Worm (Caenorhabditis elegans) whole organism, early embryonic: ENCODE data around the gene nhr-132.

ENCODE experiments used
- B0310.2 ChIP-seq: sonication (generic microtip); optimal IDR thresholded peaks from 2 replicates; lab custom pipeline; 2016; ENCODE audit warnings: mild to moderate bottlenecking, missing genetic modification characterization, missing compliant biosample characterization
- F13C5.2 ChIP-seq: sonication (generic microtip); optimal IDR thresholded peaks from 2 replicates; lab custom pipeline; 2017; ENCODE audit warnings: mild to moderate bottlenecking, missing genetic modification characterization, inconsistent platforms, missing compliant biosample characterization
- aly-1 ChIP-seq: sonication (generic microtip); optimal IDR thresholded peaks from 2 replicates; lab custom pipeline; 2016; ENCODE audit warnings: missing genetic modification characterization, missing compliant biosample characterization
- ama-1 ChIP-seq: fragments of 150-350 bp; optimal IDR thresholded peaks from 2 replicates; lab custom pipeline; 2014
- ceh-13 ChIP-seq: fragments of 200-800 bp; sonication (Bioruptor generic); optimal IDR thresholded peaks from 2 replicates; lab custom pipeline; 2018; ENCODE audit warnings: mild to moderate bottlenecking, missing genetic modification characterization, missing compliant biosample characterization
- ceh-36 ChIP-seq: sonication (generic microtip); optimal IDR thresholded peaks from 2 replicates; lab custom pipeline; 2016; ENCODE audit warnings: missing genetic modification characterization, inconsistent platforms, missing compliant biosample characterization
- ets-7 ChIP-seq: sonication (generic microtip); optimal IDR thresholded peaks from 2 replicates; lab custom pipeline; 2016; ENCODE audit warnings: missing genotype, missing genetic modification characterization, missing compliant biosample characterization
- flt-1 ChIP-seq: fragments of 200-800 bp; sonication (Bioruptor generic); IDR thresholded peaks from 2 replicates; pipeline ENCODE4 v1.3.6; 2022; ENCODE audit warnings: missing genetic modification characterization, missing compliant biosample characterization
- hmbx-1 ChIP-seq: sonication (generic microtip); optimal IDR thresholded peaks from 2 replicates; lab custom pipeline; 2016; ENCODE audit warnings: mild to moderate bottlenecking, missing genetic modification characterization, missing compliant biosample characterization
- hmg-4 ChIP-seq: fragments of 200-800 bp; sonication (Bioruptor generic); optimal IDR thresholded peaks from 2 replicates; lab custom pipeline; 2018; ENCODE audit warnings: mild to moderate bottlenecking, missing genetic modification characterization, missing compliant biosample characterization
- hnd-1 ChIP-seq: sonication (generic microtip); optimal IDR thresholded peaks from 2 replicates; lab custom pipeline; 2016; ENCODE audit warnings: missing genetic modification characterization, missing compliant biosample characterization
- pes-1 ChIP-seq: fragments of 200-800 bp; sonication (Bioruptor generic); IDR thresholded peaks from 2 replicates; pipeline ENCODE4 v1.3.6; 2022; ENCODE audit warnings: missing genetic modification reagents, missing genetic modification characterization, missing compliant biosample characterization
- scrt-1 ChIP-seq: fragments of 200-800 bp; sonication (Bioruptor generic); IDR thresholded peaks from 2 replicates; pipeline ENCODE4 v1.3.6; 2022; ENCODE audit warnings: missing genetic modification characterization, missing compliant biosample characterization
- sea-1 ChIP-seq: fragments of 200-800 bp; sonication (Bioruptor generic); conservative IDR thresholded peaks from 2 replicates; pipeline ENCODE4 v1.3.6; 2022; ENCODE audit warnings: missing genetic modification characterization, missing compliant biosample characterization
- tbx-11 ChIP-seq: fragments of 200-800 bp; sonication (Bioruptor generic); IDR thresholded peaks from 2 replicates; pipeline ENCODE4 v1.3.6; 2022; ENCODE audit warnings: missing genetic modification characterization, missing compliant biosample characterization
- tbx-37 ChIP-seq: fragments of 200-800 bp; sonication (Bioruptor generic); conservative IDR thresholded peaks from 2 replicates; pipeline ENCODE4 v1.3.6; 2022; ENCODE audit warnings: missing genetic modification reagents, missing genetic modification characterization, missing compliant biosample characterization
- tra-4 ChIP-seq: sonication (generic microtip); optimal IDR thresholded peaks from 2 replicates; lab custom pipeline; 2017; ENCODE audit warnings: missing genetic modification characterization, missing compliant biosample characterization

nhr-132 gene

DNA sequence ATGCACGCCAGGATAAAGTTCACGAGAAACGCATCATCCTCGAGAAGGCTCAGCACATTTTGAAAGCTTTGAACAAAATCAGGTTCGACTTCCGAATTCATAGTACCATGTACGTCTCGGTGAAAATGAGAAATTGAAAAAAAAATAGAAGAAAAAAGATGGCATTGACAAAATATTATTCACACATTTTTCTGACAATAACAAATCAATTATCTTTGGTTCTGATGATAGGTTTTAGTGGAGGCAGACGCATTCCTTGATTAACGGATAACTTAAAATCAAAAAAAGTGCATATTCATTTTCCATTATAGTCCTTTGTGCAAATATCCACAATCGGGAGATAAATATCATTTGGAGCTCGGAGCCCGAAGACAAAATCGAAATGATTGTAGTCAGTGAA, 12.7 kb upstream of the nhr-132 start, which contains the start of gene srw-107:
TSS of gene srw-107 (minus strand) at position 101 of the 400 bp plus-strand sequence.
- TF ChIP-seq flt-1 (no peak), ama-1 (no peak), ceh-13 (GFP tag; lab: Kevin White, UChicago) (no peak), pes-1 (GFP tag; lab: Robert Waterston, UW) (no peak), F13C5.2 (tag; lab: Kevin White, UChicago) (no peak)

- TF ChIP-seq ets-7 (tag; lab: Kevin White, UChicago) (no peak), F13C5.2 (tag; lab: Kevin White, UChicago) (no peak), ceh-36 (tag; lab: Kevin White, UChicago) (no peak), hmbx-1 (no peak), tbx-37 (GFP tag; lab: Robert Waterston, UW) (no peak), scrt-1 (GFP tag; lab: Robert Waterston, UW) (no peak), B0310.2 (no peak), flt-1 (no peak), sea-1 (GFP tag; lab: Robert Waterston, UW) (no peak), tra-4 (tag; lab: Kevin White, UChicago) (no peak), tbx-11 (GFP tag; lab: Robert Waterston, UW) (no peak), ceh-13 (GFP tag; lab: Kevin White, UChicago) (no peak), hmg-4 (GFP tag; lab: Kevin White, UChicago) (no peak), pes-1 (GFP tag; lab: Robert Waterston, UW) (no peak), hnd-1 (no peak), ama-1 (no peak), aly-1 (tag; lab: Kevin White, UChicago) (no peak)
Observed at ce11 chrV:524058-524457, 10.2 kb upstream of the nhr-132 start, which contains the start of gene lipl-3. Gene lipl-3, minus strand, starts transcription at chrV:524218.

- TF ChIP-seq tbx-37 (GFP tag; lab: Robert Waterston, UW), result no peak
- no peak for TF ChIP-seq ets-7 (tag; lab: Kevin White, UChicago)
- TF ChIP-seq ama-1, result no peak
- TF ChIP-seq scrt-1 (GFP tag; lab: Robert Waterston, UW), result no peak
- TF ChIP-seq hmg-4 (GFP tag; lab: Kevin White, UChicago), result no peak
- no peak for TF ChIP-seq hmbx-1
Observed at ce11 chrV:525040-525439, 9.2 kb upstream of the nhr-132 start, which contains the start of gene R11G11.16. Gene R11G11.16, minus strand, starts transcription at chrV:525140.

DNA sequence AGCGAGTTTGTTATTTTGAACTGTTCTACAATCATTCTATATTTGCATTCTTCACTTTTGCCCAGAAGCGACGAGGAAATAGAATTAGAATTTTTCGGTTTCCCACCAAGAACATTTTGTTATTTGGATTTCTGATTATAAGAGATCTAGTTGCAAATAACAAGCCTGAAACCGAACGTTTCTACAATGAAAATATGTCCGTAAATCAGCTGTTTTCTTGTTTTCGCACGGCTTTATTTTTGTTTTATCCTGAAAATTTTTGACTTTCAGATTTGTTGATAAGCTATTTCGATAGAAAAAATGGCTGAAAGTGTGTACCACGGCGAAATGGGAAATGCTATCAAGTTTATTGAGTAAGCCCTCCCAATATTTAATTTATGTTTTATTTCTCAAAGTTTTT, 6.6 kb upstream of the nhr-132 start, which contains the start of gene srw-108:
TSS of gene srw-108 (plus strand) at position 301 of the 400 bp plus-strand sequence.
- no peak for TF ChIP-seq flt-1
- TF ChIP-seq hmg-4 (GFP tag; lab: Kevin White, UChicago), result no peak
- no peak for TF ChIP-seq ceh-36 (tag; lab: Kevin White, UChicago)

DNA sequence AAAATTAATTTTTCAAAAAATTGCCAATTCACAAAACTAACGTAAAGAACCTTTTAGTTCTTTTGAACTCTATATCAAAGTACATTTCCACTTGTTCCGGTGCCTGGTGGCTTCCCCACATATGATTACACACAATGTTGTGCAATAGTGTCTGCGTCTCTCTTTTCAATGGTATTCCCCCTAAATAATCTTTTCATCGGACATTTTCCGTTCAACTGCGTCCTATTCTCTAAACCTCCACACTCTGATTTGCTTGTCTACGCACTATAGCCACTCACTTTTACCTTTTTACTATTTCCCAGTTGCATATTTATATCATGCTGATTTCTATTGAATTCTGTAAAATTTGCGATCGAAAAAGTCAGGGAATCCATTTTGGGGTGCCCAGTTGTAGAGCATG, 2.2 kb upstream of the nhr-132 start, which contains the start of gene nhr-58:
TSS of gene nhr-58 (plus strand) at position 214 of the 400 bp plus-strand sequence.
- no peak for TF ChIP-seq scrt-1 (GFP tag; lab: Robert Waterston, UW)
- no peak for TF ChIP-seq flt-1
- no peak for TF ChIP-seq F13C5.2 (tag; lab: Kevin White, UChicago)
- no peak for TF ChIP-seq ama-1
- TF ChIP-seq tbx-11 (GFP tag; lab: Robert Waterston, UW), result no peak
- no peak for TF ChIP-seq B0310.2
- TF ChIP-seq ceh-36 (tag; lab: Kevin White, UChicago), result no peak
- no peak for TF ChIP-seq ets-7 (tag; lab: Kevin White, UChicago)
- no peak for TF ChIP-seq hnd-1
- no peak for TF ChIP-seq pes-1 (GFP tag; lab: Robert Waterston, UW)
- no peak for TF ChIP-seq sea-1 (GFP tag; lab: Robert Waterston, UW)

DNA sequence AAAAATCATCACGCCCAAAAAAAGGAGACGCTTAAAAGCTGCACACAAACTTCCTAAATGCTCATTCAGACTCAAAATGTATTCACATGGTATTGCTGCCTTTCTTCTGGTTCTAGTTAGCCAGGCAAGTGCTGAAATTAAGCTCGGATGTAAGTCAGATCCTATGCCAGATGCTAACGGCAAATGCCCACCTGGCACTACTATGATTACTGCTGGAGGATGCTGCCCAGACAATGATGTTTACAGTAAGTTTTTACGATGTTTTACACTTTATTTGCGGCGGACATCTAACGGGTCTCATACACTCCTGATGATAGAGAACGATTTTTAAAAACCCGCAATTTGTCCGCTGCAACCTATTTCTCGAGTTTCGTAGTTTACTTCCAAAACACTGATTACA, 2.3 kb downstream of the nhr-132 start, which contains the start of gene C14C6.5:
TSS of gene C14C6.5 (plus strand) at position 58 of the 400 bp plus-strand sequence.
- no peak for TF ChIP-seq ceh-13 (GFP tag; lab: Kevin White, UChicago)
- no peak for TF ChIP-seq aly-1 (tag; lab: Kevin White, UChicago)
- TF ChIP-seq flt-1, result no peak
- no peak for TF ChIP-seq tbx-37 (GFP tag; lab: Robert Waterston, UW)
- TF ChIP-seq ceh-36 (tag; lab: Kevin White, UChicago), result no peak
- TF ChIP-seq hmbx-1, result no peak
- TF ChIP-seq tbx-11 (GFP tag; lab: Robert Waterston, UW), result no peak
- TF ChIP-seq hmg-4 (GFP tag; lab: Kevin White, UChicago), result no peak

- TF ChIP-seq hmbx-1 (no peak), tbx-11 (GFP tag; lab: Robert Waterston, UW) (no peak), B0310.2 (no peak), ceh-36 (tag; lab: Kevin White, UChicago) (no peak), F13C5.2 (tag; lab: Kevin White, UChicago) (no peak), flt-1 (no peak), ama-1 (no peak), tbx-37 (GFP tag; lab: Robert Waterston, UW) (no peak), hnd-1 (no peak), ets-7 (tag; lab: Kevin White, UChicago) (no peak), tra-4 (tag; lab: Kevin White, UChicago) (no peak), pes-1 (GFP tag; lab: Robert Waterston, UW) (no peak), hmg-4 (GFP tag; lab: Kevin White, UChicago) (no peak)
Observed at ce11 chrV:539040-539510, 4.8 kb downstream of the nhr-132 start, which contains the start of gene nhr-155. Gene nhr-155, plus strand, starts transcription at chrV:539460.

DNA sequence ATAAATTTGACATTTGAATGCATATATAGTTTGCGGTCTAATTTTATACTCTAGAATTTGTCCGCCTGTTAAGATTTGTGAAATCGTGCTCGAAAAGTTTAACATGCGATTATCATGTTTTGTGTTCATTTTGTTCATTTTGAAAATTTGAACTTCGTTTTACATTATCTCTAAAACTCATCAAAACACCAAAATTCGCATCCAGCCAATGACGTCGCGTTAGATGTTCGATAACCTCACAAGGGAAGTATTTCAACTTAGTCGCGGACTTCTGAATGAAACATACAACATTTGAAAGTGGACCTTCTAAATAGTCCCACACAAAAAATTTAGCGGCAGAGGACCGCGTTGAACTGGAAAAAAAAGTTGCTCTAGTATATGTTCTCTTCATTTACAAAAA, 7.2 kb downstream of the nhr-132 start:
- TF ChIP-seq scrt-1 (GFP tag; lab: Robert Waterston, UW), result no peak
- TF ChIP-seq hmg-4 (GFP tag; lab: Kevin White, UChicago), result no peak
- no peak for TF ChIP-seq ets-7 (tag; lab: Kevin White, UChicago)
